Fruit fly (Drosophila melanogaster): ENCODE results near the gene tup.

DNA sequence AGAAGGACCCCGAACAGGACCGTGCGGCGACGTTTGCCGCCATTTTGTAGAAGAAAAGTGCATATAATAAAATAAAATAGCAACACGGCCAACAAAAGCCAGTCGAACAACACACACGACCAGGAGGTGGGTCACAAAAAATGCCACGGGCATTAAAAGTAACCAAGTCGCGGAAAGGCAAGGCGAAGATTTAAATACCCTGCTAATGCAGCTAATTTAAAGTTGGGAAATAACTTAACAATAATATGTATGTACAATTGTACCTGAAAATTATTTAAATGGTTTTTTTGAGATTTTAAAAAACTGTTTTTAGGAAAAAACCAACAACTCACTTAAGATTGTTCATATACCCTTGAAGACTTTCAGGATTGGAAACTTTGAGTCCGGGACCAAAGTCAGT, 48.5 kb upstream of the tup start:
- no peak for TF ChIP-seq CG8478 (optimal IDR thresholded peaks at IDR 0.05)
- no peak for TF ChIP-seq CTCF (optimal IDR thresholded peaks at IDR 0.05)

All from S2 (cell line).